Worm (Caenorhabditis elegans) whole organism, mixed stage, embryonic: ENCODE data around the gene W05H7.1.

ENCODE experiments used
- elt-3 ChIP-seq: fragments of 150-350 bp; optimal IDR thresholded peaks from 2 replicates; lab custom pipeline; 2014; ENCODE audit warnings: missing biosample characterization, missing genetic modification characterization
- lin-13 ChIP-seq: fragments of 150-350 bp; optimal IDR thresholded peaks from 2 replicates; lab custom pipeline; 2014; ENCODE audit warnings: missing biosample characterization, missing genetic modification characterization
- nhr-237 ChIP-seq: fragments of 150-350 bp; optimal IDR thresholded peaks from 2 replicates; lab custom pipeline; 2014; ENCODE audit warnings: missing biosample characterization, missing genetic modification characterization
- nhr-28 ChIP-seq: fragments of 150-350 bp; optimal IDR thresholded peaks from 2 replicates; lab custom pipeline; 2014; ENCODE audit warnings: missing biosample characterization, missing genetic modification characterization
- unc-62 ChIP-seq: fragments of 150-350 bp; optimal IDR thresholded peaks from 2 replicates; lab custom pipeline; 2014; ENCODE audit warnings: missing biosample characterization, missing genetic modification reagents, missing genetic modification characterization

- TF ChIP-seq elt-3 (tag; lab: Kevin White, UChicago), result no peak
- no peak for TF ChIP-seq lin-13 (tag; lab: Kevin White, UChicago)
- no peak for TF ChIP-seq nhr-237 (tag; lab: Kevin White, UChicago)
- TF ChIP-seq unc-62, result no peak
- TF ChIP-seq nhr-28, result no peak
These were observed 9.2 kb downstream of the W05H7.1 start for ce11 chrX:1459756-1460155.
